Worm (Caenorhabditis elegans) whole organism, early embryonic: ENCODE measurements around the gene frg-1.

Experiments used
- B0310.2 ChIP-seq: sonication (generic microtip); optimal IDR thresholded peaks from 2 replicates; lab custom pipeline; 2016; ENCODE audit warnings: mild to moderate bottlenecking, missing genetic modification characterization, missing compliant biosample characterization
- F13C5.2 ChIP-seq: sonication (generic microtip); optimal IDR thresholded peaks from 2 replicates; lab custom pipeline; 2017; ENCODE audit warnings: mild to moderate bottlenecking, missing genetic modification characterization, inconsistent platforms, missing compliant biosample characterization
- aly-1 ChIP-seq: sonication (generic microtip); optimal IDR thresholded peaks from 2 replicates; lab custom pipeline; 2016; ENCODE audit warnings: missing genetic modification characterization, missing compliant biosample characterization
- ama-1 ChIP-seq: fragments of 150-350 bp; optimal IDR thresholded peaks from 2 replicates; lab custom pipeline; 2014
- ceh-13 ChIP-seq: fragments of 200-800 bp; sonication (Bioruptor generic); optimal IDR thresholded peaks from 2 replicates; lab custom pipeline; 2018; ENCODE audit warnings: mild to moderate bottlenecking, missing genetic modification characterization, missing compliant biosample characterization
- ceh-36 ChIP-seq: sonication (generic microtip); optimal IDR thresholded peaks from 2 replicates; lab custom pipeline; 2016; ENCODE audit warnings: missing genetic modification characterization, inconsistent platforms, missing compliant biosample characterization
- ets-7 ChIP-seq: sonication (generic microtip); optimal IDR thresholded peaks from 2 replicates; lab custom pipeline; 2016; ENCODE audit warnings: missing genotype, missing genetic modification characterization, missing compliant biosample characterization
- flt-1 ChIP-seq: fragments of 200-800 bp; sonication (Bioruptor generic); IDR thresholded peaks from 2 replicates; pipeline ENCODE4 v1.3.6; 2022; ENCODE audit warnings: missing genetic modification characterization, missing compliant biosample characterization
- hmg-4 ChIP-seq: fragments of 200-800 bp; sonication (Bioruptor generic); optimal IDR thresholded peaks from 2 replicates; lab custom pipeline; 2018; ENCODE audit warnings: mild to moderate bottlenecking, missing genetic modification characterization, missing compliant biosample characterization
- scrt-1 ChIP-seq: fragments of 200-800 bp; sonication (Bioruptor generic); IDR thresholded peaks from 2 replicates; pipeline ENCODE4 v1.3.6; 2022; ENCODE audit warnings: missing genetic modification characterization, missing compliant biosample characterization
- tbx-11 ChIP-seq: fragments of 200-800 bp; sonication (Bioruptor generic); IDR thresholded peaks from 2 replicates; pipeline ENCODE4 v1.3.6; 2022; ENCODE audit warnings: missing genetic modification characterization, missing compliant biosample characterization
- tra-4 ChIP-seq: sonication (generic microtip); optimal IDR thresholded peaks from 2 replicates; lab custom pipeline; 2017; ENCODE audit warnings: missing genetic modification characterization, missing compliant biosample characterization

- no peak for TF ChIP-seq F13C5.2 (tag; lab: Kevin White, UChicago)
- TF ChIP-seq ceh-36 (tag; lab: Kevin White, UChicago), result no peak
- no peak for TF ChIP-seq B0310.2 (tag; lab: Kevin White, UChicago)
- no peak for TF ChIP-seq tbx-11 (GFP tag; lab: Robert Waterston, UW)
- TF ChIP-seq ama-1, result no peak
- TF ChIP-seq ceh-13 (GFP tag; lab: Kevin White, UChicago), result no peak
- TF ChIP-seq flt-1, result no peak
- TF ChIP-seq scrt-1 (GFP tag; lab: Robert Waterston, UW), result no peak
- no peak for TF ChIP-seq aly-1 (tag; lab: Kevin White, UChicago)
- no peak for TF ChIP-seq ets-7 (tag; lab: Kevin White, UChicago)
- TF ChIP-seq tra-4 (tag; lab: Kevin White, UChicago), result no peak
- TF ChIP-seq hmg-4 (GFP tag; lab: Kevin White, UChicago), result no peak
These were observed 34.9 kb upstream of the frg-1 start for ce11 chrIII:12944064-12944463.
